Worm (Caenorhabditis elegans) whole organism, L1 larva: Measurements from ENCODE around the gene B0336.13.

Experiments
- C04F5.9 ChIP-seq: sonication (generic microtip); optimal IDR thresholded peaks from 2 replicates; lab custom pipeline; 2016; ENCODE audit warnings: missing genetic modification characterization, missing compliant biosample characterization
- C34B4.2 ChIP-seq: sonication (generic microtip); optimal IDR thresholded peaks from 2 replicates; lab custom pipeline; 2017; ENCODE audit warnings: mild to moderate bottlenecking, missing genetic modification characterization, missing compliant biosample characterization
- Y116A8C.19 ChIP-seq: sonication (generic microtip); optimal IDR thresholded peaks from 2 replicates; lab custom pipeline; 2016; ENCODE audit warnings: missing compliant biosample characterization, missing genetic modification characterization, borderline replicate concordance
- aha-1 ChIP-seq: fragments of 150-350 bp; optimal IDR thresholded peaks from 2 replicates; lab custom pipeline; 2014; ENCODE audit warnings: missing biosample characterization, missing genetic modification characterization
- aly-2 ChIP-seq: fragments of 150-350 bp; optimal IDR thresholded peaks from 2 replicates; lab custom pipeline; 2014; ENCODE audit warnings: missing biosample characterization, missing genetic modification characterization
- ama-1 ChIP-seq: fragments of 150-350 bp; optimal IDR thresholded peaks from 2 replicates; lab custom pipeline; 2014
- blmp-1 ChIP-seq: fragments of 150-350 bp; optimal IDR thresholded peaks from 2 replicates; lab custom pipeline; 2014; ENCODE audit warnings: missing biosample characterization, missing genetic modification characterization
- ceh-8 ChIP-seq: fragments of 200-800 bp; sonication (Bioruptor generic); optimal IDR thresholded peaks from 2 replicates; lab custom pipeline; 2018; ENCODE audit warnings: mild to moderate bottlenecking, missing genetic modification characterization, moderate library complexity, missing compliant biosample characterization
- ceh-88 ChIP-seq: fragments of 200-800 bp; sonication (Bioruptor generic); IDR thresholded peaks from 2 replicates; pipeline ENCODE4 v1.3.6; 2022; ENCODE audit warnings: missing genetic modification characterization, missing compliant biosample characterization
- ceh-90 ChIP-seq: sonication (generic microtip); optimal IDR thresholded peaks from 2 replicates; lab custom pipeline; 2016; ENCODE audit warnings: missing genetic modification characterization, missing compliant biosample characterization
- ces-1 ChIP-seq: fragments of 150-350 bp; optimal IDR thresholded peaks from 2 replicates; lab custom pipeline; 2014; ENCODE audit warnings: missing biosample characterization, missing genetic modification reagents, missing genetic modification characterization
- dsc-1 ChIP-seq: sonication (generic microtip); optimal IDR thresholded peaks from 2 replicates; lab custom pipeline; 2016; ENCODE audit warnings: mild to moderate bottlenecking, missing genetic modification characterization, missing compliant biosample characterization
- efl-3 ChIP-seq: fragments of 200-800 bp; sonication (Bioruptor generic); optimal IDR thresholded peaks from 2 replicates; lab custom pipeline; 2018; ENCODE audit warnings: mild to moderate bottlenecking, missing genetic modification characterization, missing compliant biosample characterization
- egl-13 ChIP-seq: sonication (generic microtip); optimal IDR thresholded peaks from 2 replicates; lab custom pipeline; 2016; ENCODE audit warnings: missing genotype, missing genetic modification reagents, missing genetic modification characterization, missing compliant biosample characterization
- egl-27 ChIP-seq, 2 experiments: fragments of 150-350 bp in 1 of 2; sonication (generic microtip); optimal IDR thresholded peaks; 3 replicates each; lab custom pipeline; 2017 to 2018; ENCODE audit warnings: missing biosample characterization in 2 of 2, missing genetic modification characterization in 2 of 2, missing genetic modification reagents in 2 of 2
- elt-2 ChIP-seq: sonication (generic microtip); optimal IDR thresholded peaks from 2 replicates; lab custom pipeline; 2016; ENCODE audit warnings: missing genetic modification characterization, mild to moderate bottlenecking, inconsistent platforms, missing compliant biosample characterization, missing genetic modification reagents
- elt-3 ChIP-seq, 6 experiments: fragments of 150-350 bp in 1 of 6; sonication (generic microtip); optimal IDR thresholded peaks; 2 replicates each; lab custom pipeline; 2017 to 2018; ENCODE audit warnings: missing biosample characterization in 6 of 6, missing genetic modification characterization in 6 of 6, inconsistent platforms in 1 of 6
- fkh-8 ChIP-seq: sonication (generic microtip); optimal IDR thresholded peaks from 2 replicates; lab custom pipeline; 2016; ENCODE audit warnings: mild to moderate bottlenecking, missing genetic modification characterization, missing compliant biosample characterization
- grh-1 ChIP-seq: fragments of 200-800 bp; sonication (Bioruptor generic); IDR thresholded peaks from 2 replicates; pipeline ENCODE4 v1.3.6; 2022; ENCODE audit warnings: missing genetic modification reagents, missing genetic modification characterization, missing compliant biosample characterization
- hlh-4 ChIP-seq: sonication (generic microtip); optimal IDR thresholded peaks from 2 replicates; lab custom pipeline; 2016; ENCODE audit warnings: mild to moderate bottlenecking, missing genetic modification characterization, missing compliant biosample characterization
- hpl-2 ChIP-seq: fragments of 150-350 bp; optimal IDR thresholded peaks from 2 replicates; lab custom pipeline; 2014; ENCODE audit warnings: missing biosample characterization, missing genetic modification reagents, missing genetic modification characterization
- lin-13 ChIP-seq: fragments of 150-350 bp; optimal IDR thresholded peaks from 2 replicates; lab custom pipeline; 2014; ENCODE audit warnings: missing biosample characterization, missing genetic modification reagents, missing genetic modification characterization
- lin-14 ChIP-seq: fragments of 200-800 bp; sonication (Bioruptor generic); optimal IDR thresholded peaks from 2 replicates; lab custom pipeline; 2018; ENCODE audit warnings: mild to moderate bottlenecking, missing genetic modification characterization, moderate library complexity, missing compliant biosample characterization
- lin-15B ChIP-seq: fragments of 150-350 bp; sonication (generic microtip); optimal IDR thresholded peaks from 3 replicates; lab custom pipeline; 2014; ENCODE audit warnings: missing biosample characterization, missing genetic modification characterization
- lir-3 ChIP-seq: sonication (generic microtip); optimal IDR thresholded peaks from 2 replicates; lab custom pipeline; 2016; ENCODE audit warnings: mild to moderate bottlenecking, missing genetic modification characterization, moderate library complexity, missing compliant biosample characterization; ENCODE audit not compliant: poor library complexity
- mef-2 ChIP-seq: fragments of 150-350 bp; optimal IDR thresholded peaks from 2 replicates; lab custom pipeline; 2014; ENCODE audit warnings: missing biosample characterization, missing genetic modification characterization
- mep-1 ChIP-seq: fragments of 150-350 bp; optimal IDR thresholded peaks from 2 replicates; lab custom pipeline; 2014; ENCODE audit warnings: missing biosample characterization, missing genetic modification characterization
- nhr-11 ChIP-seq: fragments of 150-350 bp; optimal IDR thresholded peaks from 2 replicates; lab custom pipeline; 2014; ENCODE audit warnings: missing biosample characterization, missing genetic modification characterization
- nhr-12 ChIP-seq: sonication (generic microtip); optimal IDR thresholded peaks from 2 replicates; lab custom pipeline; 2017; ENCODE audit warnings: missing biosample characterization, missing genetic modification characterization
- nhr-19 ChIP-seq: fragments of 200-800 bp; sonication (Bioruptor generic); conservative IDR thresholded peaks from 2 replicates; pipeline ENCODE4 v1.3.6; 2022; ENCODE audit warnings: missing genetic modification characterization, missing compliant biosample characterization
- nhr-237 ChIP-seq: fragments of 150-350 bp; optimal IDR thresholded peaks from 2 replicates; lab custom pipeline; 2014; ENCODE audit warnings: missing biosample characterization, missing genetic modification characterization
- nhr-28 ChIP-seq: fragments of 150-350 bp; optimal IDR thresholded peaks from 2 replicates; lab custom pipeline; 2014; ENCODE audit warnings: missing biosample characterization, missing genetic modification characterization
- nhr-76 ChIP-seq: sonication (generic microtip); optimal IDR thresholded peaks from 2 replicates; lab custom pipeline; 2017; ENCODE audit warnings: missing biosample characterization, missing genetic modification characterization
- nhr-77 ChIP-seq: fragments of 150-350 bp; optimal IDR thresholded peaks from 2 replicates; lab custom pipeline; 2014; ENCODE audit warnings: missing biosample characterization, missing genetic modification characterization
- nhr-85 ChIP-seq: sonication (generic microtip); peaks from one replicate; lab custom pipeline; 2016; ENCODE audit warnings: missing genetic modification characterization, inconsistent platforms, missing compliant biosample characterization
- nhr-90 ChIP-seq: sonication (generic microtip); optimal IDR thresholded peaks from 2 replicates; lab custom pipeline; 2016; ENCODE audit warnings: mild to moderate bottlenecking, missing genetic modification characterization, missing compliant biosample characterization; ENCODE audit not compliant: poor library complexity
- pax-3 ChIP-seq: fragments of 200-800 bp; sonication (Bioruptor generic); optimal IDR thresholded peaks from 2 replicates; lab custom pipeline; 2018; ENCODE audit warnings: mild to moderate bottlenecking, missing genetic modification characterization, moderate library complexity, missing compliant biosample characterization
- pqm-1 ChIP-seq: sonication (generic microtip); optimal IDR thresholded peaks from 3 replicates; lab custom pipeline; 2017; ENCODE audit warnings: missing biosample characterization, missing genetic modification characterization
- rnt-1 ChIP-seq: sonication (generic microtip); optimal IDR thresholded peaks from 2 replicates; lab custom pipeline; 2016; ENCODE audit warnings: mild to moderate bottlenecking, missing genetic modification characterization, moderate library complexity, missing compliant biosample characterization
- sox-4 ChIP-seq: sonication (generic microtip); optimal IDR thresholded peaks from 2 replicates; lab custom pipeline; 2016; ENCODE audit warnings: missing genetic modification characterization, missing compliant biosample characterization
- sptf-1 ChIP-seq: fragments of 150-350 bp; optimal IDR thresholded peaks from 2 replicates; lab custom pipeline; 2014; ENCODE audit warnings: missing biosample characterization, missing genetic modification characterization
- tbx-2 ChIP-seq: sonication (generic microtip); optimal IDR thresholded peaks from 2 replicates; lab custom pipeline; 2016; ENCODE audit warnings: missing genetic modification characterization, missing compliant biosample characterization
- tlp-1 ChIP-seq: fragments of 150-350 bp; optimal IDR thresholded peaks from 2 replicates; lab custom pipeline; 2014; ENCODE audit warnings: missing biosample characterization, missing genetic modification characterization
- unc-130 ChIP-seq: fragments of 150-350 bp; optimal IDR thresholded peaks from 2 replicates; lab custom pipeline; 2017; ENCODE audit warnings: missing biosample characterization, missing genetic modification characterization, inconsistent platforms
- unc-30 ChIP-seq: sonication (generic microtip); optimal IDR thresholded peaks from 2 replicates; lab custom pipeline; 2017; ENCODE audit warnings: missing biosample characterization, missing genetic modification characterization
- unc-62 ChIP-seq: fragments of 150-350 bp; optimal IDR thresholded peaks from 2 replicates; lab custom pipeline; 2014; ENCODE audit warnings: missing biosample characterization, missing genetic modification reagents, missing genetic modification characterization
- unc-86 ChIP-seq: sonication (generic microtip); optimal IDR thresholded peaks from 2 replicates; lab custom pipeline; 2016; ENCODE audit warnings: missing genetic modification characterization, missing compliant biosample characterization
- unc-98 ChIP-seq: fragments of 200-800 bp; sonication (Bioruptor generic); IDR thresholded peaks from 2 replicates; pipeline ENCODE4 v1.3.6; 2022; ENCODE audit warnings: missing genetic modification characterization, missing compliant biosample characterization
- xbp-1 ChIP-seq: sonication (generic microtip); optimal IDR thresholded peaks from 2 replicates; lab custom pipeline; 2016; ENCODE audit warnings: missing genetic modification characterization, missing compliant biosample characterization
- zag-1 ChIP-seq: fragments of 150-350 bp; optimal IDR thresholded peaks from 2 replicates; lab custom pipeline; 2014; ENCODE audit warnings: missing biosample characterization, missing genetic modification characterization
- zip-4 ChIP-seq: fragments of 200-800 bp; sonication (Bioruptor generic); optimal IDR thresholded peaks from 2 replicates; lab custom pipeline; 2018; ENCODE audit warnings: mild to moderate bottlenecking, missing genetic modification characterization, moderate library complexity, missing compliant biosample characterization
- ztf-4 ChIP-seq: fragments of 150-350 bp; optimal IDR thresholded peaks from 2 replicates; lab custom pipeline; 2014; ENCODE audit warnings: missing biosample characterization, missing genetic modification characterization

The B0336.13 gene

ce11 chrIII:5692690-5693089 is 1.1 kb upstream of the B0336.13 start, which contains the start of the genes abi-1 and arle-14 (continued):
- TF ChIP-seq tlp-1 (tag; lab: Kevin White, UChicago) (no peak), grh-1 (GFP tag; lab: Robert Waterston, UW) (no peak), C04F5.9 (tag; lab: Kevin White, UChicago) (no peak), lin-15B (tag; lab: Kevin White, UChicago) (no peak), ceh-90 (no peak), lir-3 (no peak), zag-1 (tag; lab: Kevin White, UChicago) (no peak), ces-1 (no peak), blmp-1 (tag; lab: Kevin White, UChicago) (no peak), ama-1 (lab: Kevin White, UChicago) (no peak), zip-4 (GFP tag; lab: Kevin White, UChicago) (no peak), nhr-85 (tag; lab: Kevin White, UChicago) (peak; percentile 37), C34B4.2 (tag; lab: Kevin White, UChicago) (no peak), unc-62 (GFP tag; lab: Kevin White, UChicago) (no peak), unc-98 (GFP tag; lab: Robert Waterston, UW) (no peak), ceh-88 (no peak), dsc-1 (peak; percentile 50), tbx-2 (tag; lab: Kevin White, UChicago) (peak; percentile 2), elt-3 (tag; optimal IDR thresholded peaks at IDR 0.05; lab: Kevin White, UChicago) (no peak), unc-86 (tag; lab: Kevin White, UChicago) (no peak), pqm-1 (tag; lab: Kevin White, UChicago) (no peak), unc-130 (tag; lab: Kevin White, UChicago) (peak; percentile 9), nhr-19 (no peak), lin-14 (GFP tag; lab: Kevin White, UChicago) (no peak), efl-3 (GFP tag; lab: Kevin White, UChicago) (no peak), nhr-90 (tag; lab: Kevin White, UChicago) (peak; percentile 10), elt-2 (no peak), lin-13 (GFP tag; lab: Kevin White, UChicago) (no peak), egl-13 (no peak), nhr-11 (tag; lab: Kevin White, UChicago) (no peak), Y116A8C.19 (tag; lab: Kevin White, UChicago) (no peak), hpl-2 (no peak), ztf-4 (tag; lab: Kevin White, UChicago) (no peak), aly-2 (no peak), sptf-1 (tag; lab: Kevin White, UChicago) (no peak), unc-30 (no peak), nhr-28 (tag; lab: Kevin White, UChicago) (no peak), sox-4 (tag; lab: Kevin White, UChicago) (no peak), xbp-1 (tag; lab: Kevin White, UChicago) (peak; percentile 30), nhr-237 (tag; lab: Kevin White, UChicago) (no peak), aha-1 (tag; lab: Kevin White, UChicago) (no peak), hlh-4 (no peak), egl-27 (tag; optimal IDR thresholded peaks at IDR 0.05; lab: Kevin White, UChicago) (no peak), nhr-77 (tag; lab: Kevin White, UChicago) (no peak), pax-3 (no peak)

ce11 chrIII:5697266-5697665 is 3.4 kb downstream of the B0336.13 start, which contains the start of gene B0336.7:
Gene B0336.7 (minus strand): TSS chrIII:5697366.
- TF ChIP-seq nhr-85 (tag; lab: Kevin White, UChicago) (no peak), nhr-12 (tag; lab: Kevin White, UChicago) (no peak), elt-2 (no peak), fkh-8 (tag; lab: Kevin White, UChicago) (no peak), nhr-76 (no peak), sox-4 (tag; lab: Kevin White, UChicago) (no peak), zip-4 (GFP tag; lab: Kevin White, UChicago) (no peak), mef-2 (tag; lab: Kevin White, UChicago) (no peak), rnt-1 (no peak), lin-14 (GFP tag; lab: Kevin White, UChicago) (no peak), tbx-2 (tag; lab: Kevin White, UChicago) (no peak), ceh-8 (GFP tag; lab: Kevin White, UChicago) (no peak), unc-98 (GFP tag; lab: Robert Waterston, UW) (no peak), mep-1 (tag; lab: Kevin White, UChicago) (no peak), sptf-1 (tag; lab: Kevin White, UChicago) (no peak), Y116A8C.19 (tag; lab: Kevin White, UChicago) (no peak), zag-1 (tag; lab: Kevin White, UChicago) (no peak)
